Fruit fly (Drosophila melanogaster): Measurements from ENCODE around the gene Pex11c.

DNA sequence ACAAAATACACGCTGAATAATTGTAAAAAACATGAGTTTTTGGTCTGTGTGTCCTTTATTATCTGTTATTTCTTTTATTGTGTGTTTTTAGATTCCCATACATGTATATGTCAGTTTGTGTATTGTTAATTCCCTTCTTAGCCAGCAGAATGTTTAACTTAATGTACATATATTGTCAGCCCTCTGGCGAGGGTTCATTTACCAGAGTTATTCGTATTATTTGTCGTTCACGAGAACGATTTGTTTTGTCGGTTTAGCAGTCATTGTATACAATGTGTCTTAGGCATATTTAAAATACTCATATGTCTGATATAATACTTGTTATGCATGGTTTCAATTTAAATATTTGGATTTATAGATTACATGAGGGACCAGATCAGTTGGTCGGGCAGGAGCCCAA lies 2.4 kb downstream of the Pex11c start:
- TF ChIP-seq pan (optimal IDR thresholded peaks at IDR 0.05) = no peak
- TF ChIP-seq CG8478 (optimal IDR thresholded peaks at IDR 0.05) = no peak
